Worm (Caenorhabditis elegans) whole organism, L2 larva: ENCODE measurements around the gene mcm-7.

Source experiments
- blmp-1 ChIP-seq: sonication (generic microtip); optimal IDR thresholded peaks from 2 replicates; lab custom pipeline; 2017; ENCODE audit warnings: missing genetic modification characterization, mild to moderate bottlenecking, missing compliant biosample characterization, antibody characterized with exemption, moderate library complexity; ENCODE audit not compliant: insufficient read depth
- elt-1 ChIP-seq: fragments of 150-350 bp; optimal IDR thresholded peaks from 2 replicates; lab custom pipeline; 2014; ENCODE audit warnings: missing biosample characterization, missing genetic modification characterization
- elt-3 ChIP-seq: sonication (generic microtip); optimal IDR thresholded peaks from 2 replicates; lab custom pipeline; 2017; ENCODE audit warnings: missing biosample characterization, missing genetic modification characterization
- fos-1 ChIP-seq: fragments of 150-350 bp; optimal IDR thresholded peaks from 2 replicates; lab custom pipeline; 2014; ENCODE audit warnings: missing biosample characterization, missing genetic modification characterization
- lsy-2 ChIP-seq, 2 experiments: fragments of 150-350 bp in 1 of 2; sonication (generic microtip) in 1 of 2; optimal IDR thresholded peaks; 2 replicates each; lab custom pipeline; 2014 to 2017; ENCODE audit warnings: missing biosample characterization in 2 of 2, missing genetic modification characterization in 2 of 2
- nhr-25 ChIP-seq: fragments of 150-350 bp; sonication (generic microtip); optimal IDR thresholded peaks from 3 replicates; lab custom pipeline; 2014; ENCODE audit warnings: missing biosample characterization, missing genetic modification characterization
- skn-1 ChIP-seq: sonication (generic microtip); optimal IDR thresholded peaks from 2 replicates; lab custom pipeline; 2017; ENCODE audit warnings: missing biosample characterization, missing genetic modification characterization
- unc-62 ChIP-seq: fragments of 150-350 bp; optimal IDR thresholded peaks from 2 replicates; lab custom pipeline; 2014; ENCODE audit warnings: missing biosample characterization, missing genetic modification reagents, missing genetic modification characterization

DNA sequence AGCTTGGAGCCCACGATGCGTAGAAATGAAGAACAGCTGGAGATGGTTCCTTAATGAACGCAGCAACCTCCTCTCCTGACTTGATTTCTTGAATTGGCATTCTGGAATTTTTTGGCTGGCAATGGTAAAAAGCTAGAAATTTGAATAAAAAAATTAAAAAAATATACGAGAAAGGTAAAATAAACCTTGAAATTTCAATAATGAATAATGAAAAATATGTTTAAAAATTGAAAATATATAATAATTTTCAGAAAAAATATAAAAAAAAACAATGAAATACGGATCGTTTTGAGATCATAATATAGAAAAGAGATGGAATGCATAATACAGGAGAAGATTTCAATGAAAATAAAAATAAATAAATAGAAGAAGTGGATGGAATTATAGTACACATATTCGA is 5.8 kb upstream of the mcm-7 start, which contains the start of gene glrx-3:
- TF ChIP-seq skn-1 (tag; lab: Kevin White, UChicago) (no peak), fos-1 (tag; lab: Kevin White, UChicago) (no peak), blmp-1 (no peak), lsy-2 (tag; optimal IDR thresholded peaks at IDR 0.05; lab: Kevin White, UChicago) (no peak), unc-62 (GFP tag; lab: Kevin White, UChicago) (no peak), nhr-25 (tag; lab: Kevin White, UChicago) (no peak), elt-1 (no peak), elt-3 (tag; lab: Kevin White, UChicago) (no peak)
